Worm (Caenorhabditis elegans) whole organism, L3 larva: ENCODE measurements around the gene dsc-1.

Experiments
- R02D3.7 ChIP-seq: fragments of 150-350 bp; optimal IDR thresholded peaks from 2 replicates; lab custom pipeline; 2014; ENCODE audit warnings: missing biosample characterization, missing genetic modification characterization
- ZK546.5 ChIP-seq: sonication (generic microtip); optimal IDR thresholded peaks from 2 replicates; lab custom pipeline; 2017; ENCODE audit warnings: missing biosample characterization, missing genetic modification characterization
- aly-2 ChIP-seq: fragments of 150-350 bp; optimal IDR thresholded peaks from 2 replicates; lab custom pipeline; 2014; ENCODE audit warnings: missing biosample characterization, missing genetic modification characterization
- ama-1 ChIP-seq: fragments of 150-350 bp; optimal IDR thresholded peaks from 2 replicates; lab custom pipeline; 2018
- ceh-16 ChIP-seq: sonication (generic microtip); optimal IDR thresholded peaks from 2 replicates; lab custom pipeline; 2017; ENCODE audit warnings: missing biosample characterization, missing genetic modification characterization
- ceh-28 ChIP-seq: fragments of 150-350 bp; optimal IDR thresholded peaks from 2 replicates; lab custom pipeline; 2014; ENCODE audit warnings: missing biosample characterization, missing genetic modification reagents, missing genetic modification characterization
- ceh-82 ChIP-seq: fragments of 150-350 bp; optimal IDR thresholded peaks from 2 replicates; lab custom pipeline; 2014; ENCODE audit warnings: missing biosample characterization, missing genetic modification characterization
- ceh-9 ChIP-seq: sonication (generic microtip); optimal IDR thresholded peaks from 2 replicates; lab custom pipeline; 2018; ENCODE audit warnings: missing biosample characterization, missing genetic modification characterization
- daf-12 ChIP-seq: fragments of 150-350 bp; optimal IDR thresholded peaks from 2 replicates; lab custom pipeline; 2014; ENCODE audit warnings: missing biosample characterization, missing genetic modification reagents, missing genetic modification characterization
- egl-27 ChIP-seq: sonication (generic microtip); optimal IDR thresholded peaks from 4 replicates; lab custom pipeline; 2017; ENCODE audit warnings: missing biosample characterization, missing genetic modification reagents, missing genetic modification characterization
- egl-5 ChIP-seq: fragments of 150-350 bp; optimal IDR thresholded peaks from 2 replicates; lab custom pipeline; 2017; ENCODE audit warnings: missing biosample characterization, missing genetic modification reagents, missing genetic modification characterization, inconsistent platforms
- elt-1 ChIP-seq: fragments of 150-350 bp; optimal IDR thresholded peaks from 2 replicates; lab custom pipeline; 2014; ENCODE audit warnings: missing biosample characterization, missing genetic modification characterization
- elt-2 ChIP-seq: sonication (generic microtip); optimal IDR thresholded peaks from 2 replicates; lab custom pipeline; 2016; ENCODE audit warnings: missing genetic modification reagents, mild to moderate bottlenecking, missing genetic modification characterization, missing compliant biosample characterization
- elt-3 ChIP-seq, 3 experiments: fragments of 150-350 bp in 1 of 3; sonication (generic microtip) in 2 of 3; optimal IDR thresholded peaks; 2 replicates in 2 of 3; 4 replicates in 1 of 3; lab custom pipeline; 2014 to 2017; ENCODE audit warnings: missing biosample characterization in 3 of 3, missing genetic modification characterization in 3 of 3
- eor-1 ChIP-seq, 2 experiments: fragments of 150-350 bp; optimal IDR thresholded peaks; 2 replicates each; lab custom pipeline; 2014 to 2018; ENCODE audit warnings: missing biosample characterization in 2 of 2, missing genetic modification characterization in 2 of 2
- fkh-10 ChIP-seq: sonication (generic microtip); optimal IDR thresholded peaks from 2 replicates; lab custom pipeline; 2017; ENCODE audit warnings: missing biosample characterization, missing genetic modification reagents, missing genetic modification characterization
- fkh-2 ChIP-seq: fragments of 150-350 bp; optimal IDR thresholded peaks from 2 replicates; lab custom pipeline; 2014; ENCODE audit warnings: missing biosample characterization, missing genetic modification reagents, missing genetic modification characterization
- fos-1 ChIP-seq: fragments of 150-350 bp; optimal IDR thresholded peaks from 2 replicates; lab custom pipeline; 2014; ENCODE audit warnings: missing biosample characterization, missing genetic modification characterization
- hmg-11 ChIP-seq: sonication (generic microtip); optimal IDR thresholded peaks from 2 replicates; lab custom pipeline; 2016; ENCODE audit warnings: missing genetic modification characterization, missing compliant biosample characterization
- jun-1 ChIP-seq: fragments of 150-350 bp; optimal IDR thresholded peaks from 2 replicates; lab custom pipeline; 2014; ENCODE audit warnings: missing biosample characterization, missing genetic modification reagents, missing genetic modification characterization
- lin-15B ChIP-seq: fragments of 150-350 bp; optimal IDR thresholded peaks from 2 replicates; lab custom pipeline; 2014; ENCODE audit warnings: missing biosample characterization, missing genetic modification characterization
- lin-39 ChIP-seq: fragments of 150-350 bp; optimal IDR thresholded peaks from 2 replicates; lab custom pipeline; 2018; ENCODE audit warnings: missing biosample characterization, missing genetic modification reagents, missing genetic modification characterization
- lsy-12 ChIP-seq: sonication (generic microtip); optimal IDR thresholded peaks from 2 replicates; lab custom pipeline; 2016; ENCODE audit warnings: mild to moderate bottlenecking, missing genetic modification characterization, missing compliant biosample characterization
- mdl-1 ChIP-seq: fragments of 150-350 bp; optimal IDR thresholded peaks from 2 replicates; lab custom pipeline; 2014; ENCODE audit warnings: missing biosample characterization, missing genetic modification characterization
- mml-1 ChIP-seq: fragments of 150-350 bp; sonication (generic microtip); optimal IDR thresholded peaks from 3 replicates; lab custom pipeline; 2014; ENCODE audit warnings: missing biosample characterization, missing genetic modification characterization
- nfya-1 ChIP-seq: sonication (generic microtip); optimal IDR thresholded peaks from 2 replicates; lab custom pipeline; 2017; ENCODE audit warnings: missing genetic modification characterization, mild to moderate bottlenecking, missing compliant biosample characterization, antibody characterized with exemption, moderate library complexity; ENCODE audit not compliant: insufficient read depth
- nhr-11 ChIP-seq: fragments of 150-350 bp; optimal IDR thresholded peaks from 2 replicates; lab custom pipeline; 2014; ENCODE audit warnings: missing biosample characterization, missing genetic modification characterization
- nhr-12 ChIP-seq: fragments of 150-350 bp; optimal IDR thresholded peaks from 2 replicates; lab custom pipeline; 2014; ENCODE audit warnings: missing biosample characterization, missing genetic modification characterization
- nhr-23 ChIP-seq: fragments of 150-350 bp; optimal IDR thresholded peaks from 2 replicates; lab custom pipeline; 2014; ENCODE audit warnings: missing biosample characterization, missing genetic modification reagents, missing genetic modification characterization
- nhr-237 ChIP-seq: fragments of 150-350 bp; optimal IDR thresholded peaks from 2 replicates; lab custom pipeline; 2014; ENCODE audit warnings: missing biosample characterization, missing genetic modification characterization
- nhr-25 ChIP-seq: sonication (generic microtip); optimal IDR thresholded peaks from 2 replicates; lab custom pipeline; 2017; ENCODE audit warnings: missing biosample characterization, missing genetic modification characterization
- nhr-28 ChIP-seq: fragments of 150-350 bp; optimal IDR thresholded peaks from 2 replicates; lab custom pipeline; 2014; ENCODE audit warnings: missing biosample characterization, missing genetic modification characterization
- nhr-43 ChIP-seq: sonication (generic microtip); optimal IDR thresholded peaks from 2 replicates; lab custom pipeline; 2016; ENCODE audit warnings: mild to moderate bottlenecking, missing genetic modification characterization, missing compliant biosample characterization; ENCODE audit not compliant: poor library complexity, severe bottlenecking
- nhr-67 ChIP-seq: fragments of 150-350 bp; optimal IDR thresholded peaks from 2 replicates; lab custom pipeline; 2014; ENCODE audit warnings: missing biosample characterization, missing genetic modification characterization
- nhr-76 ChIP-seq: fragments of 150-350 bp; sonication (generic microtip); optimal IDR thresholded peaks from 5 replicates; lab custom pipeline; 2014; ENCODE audit warnings: missing biosample characterization, missing genetic modification characterization
- nhr-77 ChIP-seq: fragments of 150-350 bp; optimal IDR thresholded peaks from 2 replicates; lab custom pipeline; 2014; ENCODE audit warnings: missing biosample characterization, missing genetic modification characterization
- pha-4 ChIP-seq: fragments of 150-350 bp; optimal IDR thresholded peaks from 2 replicates; lab custom pipeline; 2014; ENCODE audit warnings: missing biosample characterization, missing genetic modification reagents, missing genetic modification characterization
- pqm-1 ChIP-seq: fragments of 150-350 bp; optimal IDR thresholded peaks from 2 replicates; lab custom pipeline; 2017; ENCODE audit warnings: missing biosample characterization, missing genetic modification characterization, inconsistent platforms
- sea-2 ChIP-seq: fragments of 150-350 bp; sonication (generic microtip); optimal IDR thresholded peaks from 4 replicates; lab custom pipeline; 2014; ENCODE audit warnings: missing biosample characterization, missing genetic modification reagents, missing genetic modification characterization
- skn-1 ChIP-seq: fragments of 150-350 bp; optimal IDR thresholded peaks from 2 replicates; lab custom pipeline; 2014; ENCODE audit warnings: missing biosample characterization, missing genetic modification characterization
- snpc-4 ChIP-seq: fragments of 150-350 bp; optimal IDR thresholded peaks from 2 replicates; lab custom pipeline; 2014; ENCODE audit warnings: missing biosample characterization, missing genetic modification characterization
- tbx-2 ChIP-seq: sonication (generic microtip); optimal IDR thresholded peaks from 2 replicates; lab custom pipeline; 2016; ENCODE audit warnings: mild to moderate bottlenecking, missing genetic modification characterization, missing compliant biosample characterization
- unc-39 ChIP-seq: sonication (generic microtip); optimal IDR thresholded peaks from 4 replicates; lab custom pipeline; 2017; ENCODE audit warnings: missing biosample characterization, missing genetic modification characterization
- unc-62 ChIP-seq: fragments of 150-350 bp; sonication (generic microtip); optimal IDR thresholded peaks from 4 replicates; lab custom pipeline; 2014; ENCODE audit warnings: missing biosample characterization, missing genetic modification reagents, missing genetic modification characterization
- zag-1 ChIP-seq: fragments of 150-350 bp; optimal IDR thresholded peaks from 2 replicates; lab custom pipeline; 2014; ENCODE audit warnings: missing biosample characterization, missing genetic modification characterization
- ztf-11 ChIP-seq: fragments of 150-350 bp; optimal IDR thresholded peaks from 2 replicates; lab custom pipeline; 2014; ENCODE audit warnings: missing biosample characterization, missing genetic modification characterization
- ztf-4 ChIP-seq: fragments of 150-350 bp; optimal IDR thresholded peaks from 2 replicates; lab custom pipeline; 2014; ENCODE audit warnings: missing biosample characterization, missing genetic modification characterization

Gene dsc-1

ce11 chrX:15042549-15042948, 7.9 kb upstream of the dsc-1 start:
- TF ChIP-seq fos-1 (tag; lab: Kevin White, UChicago) (no peak), elt-1 (tag; lab: Kevin White, UChicago) (peak; percentile 88), ZK546.5 (tag; lab: Kevin White, UChicago) (no peak)
- TF ChIP-seq, all 47 proteins: peak for 1

DNA sequence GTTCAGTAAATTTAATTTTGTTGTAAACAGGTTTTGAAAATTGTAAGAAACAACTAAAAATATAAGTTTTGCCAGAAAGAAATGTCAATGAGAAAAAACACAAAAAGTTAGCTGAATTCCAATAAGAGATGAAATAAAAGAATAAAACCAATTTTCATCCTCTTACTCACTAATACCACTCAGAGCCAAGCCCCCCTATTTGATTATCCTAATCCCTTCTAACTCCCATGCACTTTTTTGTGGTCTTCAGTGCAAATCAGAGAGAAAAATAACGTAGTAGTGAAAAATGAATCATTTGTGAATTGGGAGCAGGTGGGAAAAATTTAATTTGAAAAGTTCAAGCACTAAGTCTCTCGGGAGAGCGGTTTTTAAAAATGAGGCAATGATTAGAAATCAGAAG, 6.7 kb upstream of the dsc-1 start:
- no peak for TF ChIP-seq ama-1 (lab: Kevin White, UChicago)
- TF ChIP-seq nhr-77 = no peak
- TF ChIP-seq nhr-25 (tag; lab: Kevin White, UChicago) = no peak
- TF ChIP-seq skn-1 = no peak
- TF ChIP-seq hmg-11 (tag; lab: Kevin White, UChicago) = no peak

DNA sequence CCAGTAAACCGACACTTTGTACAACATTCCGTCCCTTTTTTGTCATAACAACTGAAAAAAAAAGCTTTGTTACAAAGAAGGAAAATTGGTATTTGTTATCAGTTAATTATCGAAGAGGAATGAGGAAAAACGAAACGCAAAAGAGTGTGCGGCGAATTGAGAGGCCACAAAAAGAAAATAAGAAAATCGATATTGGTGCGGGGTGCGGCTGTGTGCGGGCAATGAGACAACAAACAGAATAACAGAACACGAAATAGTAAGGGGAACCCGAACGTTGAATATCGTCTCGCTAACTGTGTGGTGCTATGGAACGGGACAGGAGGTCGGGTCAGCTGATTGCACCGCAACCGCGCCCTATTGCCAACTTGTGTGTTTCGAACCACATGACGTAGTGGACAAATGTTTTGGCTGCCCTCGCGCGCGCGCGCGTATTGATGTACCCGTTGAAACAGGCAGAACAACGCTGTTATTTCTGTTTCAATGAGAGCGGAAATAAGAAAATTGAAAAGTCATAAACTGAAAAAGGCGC, 6.0 kb upstream of the dsc-1 start, which contains the start of gene C18B12.4:
C18B12.4 (minus strand) TSS at position 51 of the 529 bp plus-strand sequence.
- TF ChIP-seq zag-1 (no peak), fos-1 (tag; lab: Kevin White, UChicago) (peak; percentile 41), daf-12 (tag; lab: Kevin White, UChicago) (no peak), nhr-76 (no peak), egl-5 (peak; percentile 88), ztf-4 (tag; lab: Kevin White, UChicago) (peak; percentile 33), nhr-43 (peak; percentile 80), nhr-12 (tag; lab: Kevin White, UChicago) (no peak), elt-1 (tag; lab: Kevin White, UChicago) (peak; percentile 74), lsy-12 (tag; lab: Kevin White, UChicago) (peak; percentile 84), ceh-82 (no peak), ceh-28 (peak; percentile 77), tbx-2 (tag; lab: Kevin White, UChicago) (peak; percentile 27), elt-2 (tag; lab: Kevin White, UChicago) (peak; percentile 79), nhr-28 (tag; lab: Kevin White, UChicago) (no peak), pha-4 (peak; percentile 95), skn-1 (no peak), fkh-2 (tag; lab: Kevin White, UChicago) (no peak), ztf-11 (tag; lab: Kevin White, UChicago) (no peak), nhr-23 (peak; percentile 86), nhr-11 (no peak), mml-1 (tag; lab: Kevin White, UChicago) (no peak), jun-1 (tag; lab: Kevin White, UChicago) (peak; percentile 84), elt-3 (tag; optimal IDR thresholded peaks at IDR 0.05; lab: Kevin White, UChicago) (no peak), fkh-10 (GFP tag; lab: Kevin White, UChicago) (no peak), egl-27 (peak; percentile 44), snpc-4 (peak; percentile 23), ceh-16 (tag; lab: Kevin White, UChicago) (no peak), ZK546.5 (tag; lab: Kevin White, UChicago) (no peak), nhr-67 (tag; lab: Kevin White, UChicago) (no peak), nhr-25 (tag; lab: Kevin White, UChicago) (peak; percentile 90), mdl-1 (tag; lab: Kevin White, UChicago) (peak; percentile 21), eor-1 (tag; optimal IDR thresholded peaks at IDR 0.05; lab: Kevin White, UChicago) (no peak), unc-39 (tag; lab: Kevin White, UChicago) (no peak), sea-2 (GFP tag; lab: Kevin White, UChicago) (no peak), nfya-1 (tag; lab: Kevin White, UChicago) (peak; percentile 84), nhr-77 (no peak), ama-1 (lab: Kevin White, UChicago) (peak; percentile 67), hmg-11 (tag; lab: Kevin White, UChicago) (peak; percentile 72), lin-39 (tag; lab: Kevin White, UChicago) (peak; percentile 100), R02D3.7 (tag; lab: Kevin White, UChicago) (peak; percentile 10), pqm-1 (tag; lab: Kevin White, UChicago) (peak; percentile 51), ceh-9 (tag; lab: Kevin White, UChicago) (no peak), nhr-237 (tag; lab: Kevin White, UChicago) (no peak), aly-2 (tag; lab: Kevin White, UChicago) (no peak), unc-62 (GFP tag; lab: Kevin White, UChicago) (peak; percentile 39), lin-15B (tag; lab: Kevin White, UChicago) (peak; percentile 85)
